Worm (Caenorhabditis elegans) whole organism, young adult: ENCODE results near the gene K11H12.8.

Experiments used
- Y53F4B.3 ChIP-seq: fragments of 200-800 bp; sonication (Bioruptor generic); IDR thresholded peaks from 2 replicates; pipeline ENCODE4 v1.3.6; 2022; ENCODE audit warnings: missing genetic modification reagents, missing genetic modification characterization, missing compliant biosample characterization
- ceh-100 ChIP-seq: fragments of 200-800 bp; sonication (Bioruptor generic); IDR thresholded peaks from 2 replicates; pipeline ENCODE4 v1.3.6; 2022; ENCODE audit warnings: missing genetic modification reagents, missing genetic modification characterization, missing compliant biosample characterization
- dpff-1 ChIP-seq: sonication (generic microtip); optimal IDR thresholded peaks from 2 replicates; lab custom pipeline; 2017; ENCODE audit warnings: mild to moderate bottlenecking, missing genetic modification characterization, missing compliant biosample characterization
- madf-10 ChIP-seq: sonication (generic microtip); optimal IDR thresholded peaks from 2 replicates; lab custom pipeline; 2016; ENCODE audit warnings: mild to moderate bottlenecking, missing genetic modification characterization, missing compliant biosample characterization
- sdz-38 ChIP-seq: sonication (generic microtip); optimal IDR thresholded peaks from 2 replicates; lab custom pipeline; 2016; ENCODE audit warnings: missing genotype, missing genetic modification characterization, missing compliant biosample characterization
- snpc-4 ChIP-seq, 5 experiments: fragments of 150-350 bp in 1 of 5; sonication (generic microtip) in 4 of 5; optimal IDR thresholded peaks; 2 replicates each; lab custom pipeline; 2014 to 2018; ENCODE audit warnings: missing genetic modification characterization in 5 of 5, missing biosample characterization in 3 of 5, antibody characterized with exemption in 2 of 5, mild to moderate bottlenecking in 2 of 5, missing compliant biosample characterization in 2 of 5, missing genotype in 2 of 5, moderate library complexity in 2 of 5, missing genetic modification reagents in 1 of 5

- TF ChIP-seq madf-10 (tag; lab: Kevin White, UChicago) (no peak), sdz-38 (tag; lab: Kevin White, UChicago) (no peak), ceh-100 (GFP tag; lab: Robert Waterston, UW) (no peak), dpff-1 (tag; lab: Kevin White, UChicago) (no peak), snpc-4 (GFP tag; optimal IDR thresholded peaks at IDR 0.05; lab: Kevin White, UChicago) (no peak), snpc-4 (tag; optimal IDR thresholded peaks at IDR 0.05; lab: Kevin White, UChicago) (no peak), Y53F4B.3 (GFP tag; lab: Robert Waterston, UW) (no peak)
Measured at ce11 chrIV:684197-684596, 29.0 kb downstream of the K11H12.8 start, which contains the start of gene cutl-28.
